Fruit fly (Drosophila melanogaster) whole organism, pupa: Measurements from ENCODE around the gene CG42812.

ENCODE experiments used
- CG10348 ChIP-seq: fragments of 200-800 bp; sonication (Bioruptor generic); IDR thresholded peaks from 2 replicates; pipeline ENCODE4 v1.3.6; 2022; ENCODE audit warnings: missing biosample characterization, missing genetic modification characterization
- CG12605 ChIP-seq: fragments of 200-800 bp; sonication (Bioruptor generic); IDR thresholded peaks from 2 replicates; pipeline ENCODE4 v1.3.6; 2022; ENCODE audit warnings: missing biosample characterization, missing genetic modification characterization
- CG13204 ChIP-seq: fragments of 200-800 bp; sonication (Bioruptor generic); optimal IDR thresholded peaks from 2 replicates; lab custom pipeline; 2018; ENCODE audit warnings: missing biosample characterization, mild to moderate bottlenecking, missing genetic modification characterization, moderate library complexity
- CG14655 ChIP-seq: fragments of 200-800 bp; sonication (Bioruptor generic); optimal IDR thresholded peaks from 3 replicates; lab custom pipeline; 2017; ENCODE audit warnings: mild to moderate bottlenecking, missing biosample characterization, missing genetic modification reagents, missing genetic modification characterization
- CG4496 ChIP-seq: fragments of 200-800 bp; sonication (Bioruptor generic); IDR thresholded peaks from 3 replicates; pipeline ENCODE4 v1.3.6; 2022; ENCODE audit warnings: missing biosample characterization, missing genetic modification characterization
- CG8159 ChIP-seq: fragments of 200-800 bp; sonication (Bioruptor generic); optimal IDR thresholded peaks from 3 replicates; lab custom pipeline; 2018; ENCODE audit warnings: missing biosample characterization, mild to moderate bottlenecking, missing genetic modification characterization, moderate library complexity
- CG8301 ChIP-seq: fragments of 200-800 bp; sonication (Bioruptor generic); optimal IDR thresholded peaks from 2 replicates; lab custom pipeline; 2018; ENCODE audit warnings: missing biosample characterization, mild to moderate bottlenecking, missing genetic modification characterization
- CG9948 ChIP-seq: fragments of 200-800 bp; sonication (Bioruptor generic); optimal IDR thresholded peaks from 2 replicates; lab custom pipeline; 2018; ENCODE audit warnings: missing biosample characterization, mild to moderate bottlenecking, missing genetic modification characterization, moderate library complexity
- EcR ChIP-seq: fragments of 200-800 bp; sonication (Bioruptor generic); optimal IDR thresholded peaks from 3 replicates; lab custom pipeline; 2019; ENCODE audit warnings: missing biosample characterization, missing genetic modification characterization, mild to moderate bottlenecking, moderate library complexity, missing genetic modification reagents
- Ets98B ChIP-seq: fragments of 200-800 bp; sonication (Bioruptor generic); IDR thresholded peaks from 2 replicates; pipeline ENCODE4 v1.3.6; 2022; ENCODE audit warnings: missing biosample characterization, missing genetic modification characterization
- Pif1B ChIP-seq: fragments of 200-800 bp; sonication (Bioruptor generic); optimal IDR thresholded peaks from 3 replicates; lab custom pipeline; 2016; ENCODE audit warnings: missing biosample characterization, missing genetic modification characterization
- Snoo ChIP-seq: fragments of 200-800 bp; sonication (Bioruptor generic); optimal IDR thresholded peaks from 3 replicates; lab custom pipeline; 2017; ENCODE audit warnings: missing biosample characterization, mild to moderate bottlenecking, missing genetic modification characterization, inconsistent platforms
- fd96Ca ChIP-seq: fragments of 200-800 bp; sonication (Bioruptor generic); IDR thresholded peaks from 3 replicates; pipeline ENCODE4 v1.3.6; 2022; ENCODE audit warnings: missing biosample characterization, missing genetic modification characterization

- TF ChIP-seq EcR (no peak), CG14655 (GFP tag; lab: Kevin White, UChicago) (no peak), Ets98B (GFP tag; lab: Robert Waterston, UW) (no peak), CG9948 (tag; lab: Kevin White, UChicago) (no peak), fd96Ca (GFP tag; lab: Robert Waterston, UW) (no peak), Snoo (tag; lab: Kevin White, UChicago) (no peak), CG13204 (GFP tag; lab: Kevin White, UChicago) (no peak), CG8159 (tag; lab: Kevin White, UChicago) (no peak), Pif1B (no peak), CG4496 (GFP tag; lab: Robert Waterston, UW) (0 out of 3 replicates have a peak, but pooled peaks have one; percentile 12), CG8301 (tag; lab: Kevin White, UChicago) (no peak), CG12605 (GFP tag; lab: Robert Waterston, UW) (no peak), CG10348 (GFP tag; lab: Robert Waterston, UW) (no peak)
These were observed 19.4 kb downstream of the CG42812 start, which contains the start of the genes CG5746 and CG6454 for dm6 chr3R:24348420-24349190.
